Fruit fly (Drosophila melanogaster) whole organism, wandering third instar larva: ENCODE results near the gene Nnf1b.

Experiments used
- Abd-B ChIP-seq: fragments of >200 bp; optimal IDR thresholded peaks from 2 replicates; lab custom pipeline; 2017; ENCODE audit warnings: missing biosample characterization, missing genetic modification characterization
- CG32264 ChIP-seq: fragments of 200-800 bp; sonication (Bioruptor generic); optimal IDR thresholded peaks from 2 replicates; lab custom pipeline; 2016; ENCODE audit warnings: missing biosample characterization, missing genetic modification characterization
- CG9705 ChIP-seq: fragments of 200-800 bp; sonication (Bioruptor generic); optimal IDR thresholded peaks from 2 replicates; lab custom pipeline; 2018; ENCODE audit warnings: missing biosample characterization, mild to moderate bottlenecking, missing genetic modification characterization
- CrebA ChIP-seq: fragments of 200-800 bp; sonication (Bioruptor generic); optimal IDR thresholded peaks from 2 replicates; lab custom pipeline; 2016; ENCODE audit warnings: missing biosample characterization, mild to moderate bottlenecking, missing genetic modification characterization, borderline replicate concordance
- Dfd ChIP-seq: fragments of >200 bp; optimal IDR thresholded peaks from 2 replicates; lab custom pipeline; 2017; ENCODE audit warnings: missing biosample characterization, missing genetic modification characterization
- Dif ChIP-seq: fragments of 200-275, 200-300 bp; sonication (Bioruptor generic); optimal IDR thresholded peaks from 2 replicates; lab custom pipeline; 2018; ENCODE audit warnings: missing biosample characterization, missing genetic modification characterization; ENCODE audit not compliant: partially characterized antibody
- GATAd ChIP-seq: sonication (Bioruptor generic); optimal IDR thresholded peaks from 2 replicates; lab custom pipeline; 2016; ENCODE audit warnings: missing biosample characterization, missing genetic modification characterization
- HLH106 ChIP-seq: fragments of 200-800 bp; optimal IDR thresholded peaks from 3 replicates; lab custom pipeline; 2019; ENCODE audit warnings: missing biosample characterization, mild to moderate bottlenecking, missing genetic modification characterization, moderate library complexity
- Hnf4 ChIP-seq: fragments of 200-800 bp; sonication (Bioruptor generic); optimal IDR thresholded peaks from 2 replicates; lab custom pipeline; 2016; ENCODE audit warnings: missing biosample characterization, mild to moderate bottlenecking, missing genetic modification characterization
- Hr78 ChIP-seq: fragments of >200 bp; optimal IDR thresholded peaks from 2 replicates; lab custom pipeline; 2017; ENCODE audit warnings: missing biosample characterization, missing genetic modification characterization
- Hr83 ChIP-seq: fragments of 200-300 bp; sonication (Bioruptor generic); optimal IDR thresholded peaks from 2 replicates; lab custom pipeline; 2016; ENCODE audit warnings: missing biosample characterization, mild to moderate bottlenecking, missing genetic modification characterization, moderate library complexity; ENCODE audit not compliant: poor library complexity, severe bottlenecking
- Jra ChIP-seq: sonication (Bioruptor generic); optimal IDR thresholded peaks from 2 replicates; lab custom pipeline; 2016; ENCODE audit warnings: missing biosample characterization, missing genetic modification characterization
- Mio ChIP-seq: sonication (Bioruptor generic); optimal IDR thresholded peaks from 2 replicates; lab custom pipeline; 2016; ENCODE audit warnings: missing biosample characterization, missing genetic modification characterization
- Myc ChIP-seq: fragments of >200 bp; optimal IDR thresholded peaks from 2 replicates; lab custom pipeline; 2017
- N ChIP-seq: fragments of >200 bp; optimal IDR thresholded peaks from 2 replicates; lab custom pipeline; 2018; ENCODE audit warnings: missing biosample characterization, missing external identifiers, missing genetic modification characterization
- OdsH ChIP-seq: fragments of 200-800 bp; sonication (Bioruptor generic); optimal IDR thresholded peaks from 2 replicates; lab custom pipeline; 2016; ENCODE audit warnings: missing biosample characterization, mild to moderate bottlenecking, missing genetic modification characterization
- Rel ChIP-seq, 2 experiments: fragments of 200-800 bp; sonication (Bioruptor generic) in 1 of 2; optimal IDR thresholded peaks; 2 replicates in 1 of 2; 3 replicates in 1 of 2; lab custom pipeline; 2016 to 2019; ENCODE audit warnings: mild to moderate bottlenecking in 2 of 2, missing biosample characterization in 2 of 2, missing genetic modification characterization in 2 of 2, moderate library complexity in 1 of 2
- Sp1 ChIP-seq: fragments of 200-800 bp; sonication (Bioruptor generic); optimal IDR thresholded peaks from 3 replicates; lab custom pipeline; 2019; ENCODE audit warnings: missing biosample characterization, mild to moderate bottlenecking, missing genetic modification characterization, moderate library complexity
- Vsx2 ChIP-seq: fragments of 200-300, 225-300 bp; sonication (Bioruptor generic); optimal IDR thresholded peaks from 2 replicates; lab custom pipeline; 2018; ENCODE audit warnings: missing biosample characterization, missing genetic modification characterization; ENCODE audit not compliant: partially characterized antibody
- br ChIP-seq: fragments of 200-800 bp; sonication (Bioruptor generic); optimal IDR thresholded peaks from 2 replicates; lab custom pipeline; 2016; ENCODE audit warnings: missing biosample characterization, missing genetic modification characterization
- brk ChIP-seq: fragments of 200-800 bp; sonication (Bioruptor generic); optimal IDR thresholded peaks from 2 replicates; lab custom pipeline; 2016; ENCODE audit warnings: missing biosample characterization, mild to moderate bottlenecking, missing genetic modification characterization
- dl ChIP-seq, 2 experiments: fragments of 175-275, 200-275 bp in 1 of 2; fragments of 200-275 bp in 1 of 2; sonication (Bioruptor generic); optimal IDR thresholded peaks; lab custom pipeline; 2018; ENCODE audit warnings: mild to moderate bottlenecking in 2 of 2, missing biosample characterization in 2 of 2, missing genetic modification characterization in 2 of 2, moderate library complexity in 2 of 2; ENCODE audit not compliant: partially characterized antibody in 2 of 2, insufficient read depth in 1 of 2
- dmrt93B ChIP-seq: fragments of 200-800 bp; sonication (Bioruptor generic); optimal IDR thresholded peaks from 2 replicates; lab custom pipeline; 2018; ENCODE audit warnings: missing biosample characterization, mild to moderate bottlenecking, missing genetic modification characterization
- dsf ChIP-seq: sonication (Bioruptor generic); optimal IDR thresholded peaks from 2 replicates; lab custom pipeline; 2016; ENCODE audit warnings: missing biosample characterization, missing genetic modification characterization, borderline replicate concordance
- ey ChIP-seq: fragments of 200-800 bp; sonication (Bioruptor generic); optimal IDR thresholded peaks from 2 replicates; lab custom pipeline; 2016; ENCODE audit warnings: missing biosample characterization, missing genetic modification characterization
- foxo ChIP-seq, 2 experiments: fragments of 200-800 bp; sonication (Bioruptor generic); optimal IDR thresholded peaks; 2 replicates in 1 of 2; 3 replicates in 1 of 2; lab custom pipeline; 2016 to 2017; ENCODE audit warnings: missing biosample characterization in 2 of 2, missing genetic modification characterization in 2 of 2
- fru ChIP-seq: fragments of 200-800 bp; sonication (Bioruptor generic); optimal IDR thresholded peaks from 3 replicates; lab custom pipeline; 2016; ENCODE audit warnings: missing biosample characterization, mild to moderate bottlenecking, missing genetic modification characterization
- h ChIP-seq: fragments of 200-800 bp; sonication (Bioruptor generic); optimal IDR thresholded peaks from 3 replicates; lab custom pipeline; 2016; ENCODE audit warnings: missing biosample characterization, mild to moderate bottlenecking, missing genetic modification characterization
- jim ChIP-seq: fragments of 175-275, 200-325 bp; sonication (Bioruptor generic); optimal IDR thresholded peaks from 2 replicates; lab custom pipeline; 2016; ENCODE audit warnings: missing biosample characterization, mild to moderate bottlenecking, missing genetic modification characterization
- lola ChIP-seq: fragments of >200 bp; optimal IDR thresholded peaks from 2 replicates; lab custom pipeline; 2017; ENCODE audit warnings: missing biosample characterization, missing genetic modification characterization
- pan ChIP-seq: fragments of >200 bp; optimal IDR thresholded peaks from 2 replicates; lab custom pipeline; 2017
- psq ChIP-seq: fragments of 200-800 bp; sonication (Bioruptor generic); optimal IDR thresholded peaks from 3 replicates; lab custom pipeline; 2017; ENCODE audit warnings: missing biosample characterization, mild to moderate bottlenecking, missing genetic modification characterization, moderate library complexity
- rgr ChIP-seq: fragments of 200-800 bp; sonication (Bioruptor generic); optimal IDR thresholded peaks from 3 replicates; lab custom pipeline; 2016; ENCODE audit warnings: missing biosample characterization, mild to moderate bottlenecking, missing genetic modification characterization
- sage ChIP-seq: fragments of 200-800 bp; sonication (Bioruptor generic); optimal IDR thresholded peaks from 2 replicates; lab custom pipeline; 2016; ENCODE audit warnings: missing biosample characterization, mild to moderate bottlenecking, missing genetic modification characterization
- sv ChIP-seq: fragments of 200-800 bp; sonication (Bioruptor generic); optimal IDR thresholded peaks from 3 replicates; lab custom pipeline; 2016; ENCODE audit warnings: missing biosample characterization, missing genetic modification characterization
- tai ChIP-seq: sonication (Bioruptor generic); optimal IDR thresholded peaks from 2 replicates; lab custom pipeline; 2016; ENCODE audit warnings: missing biosample characterization, missing genetic modification characterization
- usp ChIP-seq: fragments of >200 bp; optimal IDR thresholded peaks from 2 replicates; lab custom pipeline; 2017; ENCODE audit warnings: missing biosample characterization, missing genetic modification characterization
- woc ChIP-seq: sonication (Bioruptor generic); optimal IDR thresholded peaks from 2 replicates; lab custom pipeline; 2016; ENCODE audit warnings: missing biosample characterization, mild to moderate bottlenecking, missing genetic modification characterization

Gene Nnf1b

DNA sequence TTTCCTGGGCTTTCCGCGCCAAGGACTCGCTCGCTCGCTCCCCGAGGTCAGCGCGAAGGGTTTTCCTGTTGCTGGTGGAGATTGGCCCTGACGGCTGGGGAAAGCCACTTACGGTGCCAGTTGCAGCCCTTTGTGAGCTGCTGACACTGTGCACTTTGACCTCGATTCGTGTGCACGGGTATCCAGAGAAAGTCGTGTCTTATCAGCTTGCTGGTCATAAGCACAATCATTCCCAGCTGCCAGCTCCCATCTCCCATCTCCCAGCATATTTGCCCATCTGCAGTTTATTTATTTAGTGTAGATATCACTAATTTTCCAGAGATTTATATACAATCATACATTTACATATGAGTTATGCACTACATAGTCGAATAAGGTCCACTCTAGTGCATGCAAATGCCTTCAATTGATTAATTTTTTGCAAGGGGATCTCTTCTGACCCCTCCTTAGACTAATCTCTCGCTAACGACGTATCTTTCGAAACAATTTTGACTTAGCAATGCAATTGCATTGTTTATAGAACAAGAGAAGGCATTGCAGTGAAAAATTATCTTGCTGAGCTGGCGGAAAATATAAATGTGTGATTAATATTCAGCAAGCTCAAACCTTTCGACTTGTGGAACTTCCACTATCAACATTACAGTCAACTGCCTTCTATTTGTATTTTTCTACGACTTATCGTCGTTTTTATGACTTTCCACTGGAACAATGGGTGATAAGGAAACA, 11.8 kb downstream of the Nnf1b start:
- no peak for TF ChIP-seq N
- no peak for TF ChIP-seq tai (GFP tag; lab: Kevin White, UChicago)
- TF ChIP-seq Rel (GFP tag; optimal IDR thresholded peaks at IDR 0.05; lab: Kevin White, UChicago) = no peak
- TF ChIP-seq Rel (tag; optimal IDR thresholded peaks at IDR 0.05; lab: Kevin White, UChicago) = no peak
- TF ChIP-seq fru (GFP tag; lab: Kevin White, UChicago) = peak; percentile 13
- TF ChIP-seq Hnf4 (GFP tag; lab: Kevin White, UChicago) = no peak
- TF ChIP-seq Vsx2 = no peak
- no peak for TF ChIP-seq Hr83 (GFP tag; lab: Kevin White, UChicago)

dm6 chr2L:825768-826263, 15.4 kb downstream of the Nnf1b start, which contains the start of the genes CG3862 and dock:
CG3862 (minus strand) TSS chr2L:825861.
dock (plus strand) TSS chr2L:825969.
- TF ChIP-seq usp (GFP tag; lab: Kevin White, UChicago) (no peak), h (GFP tag; lab: Kevin White, UChicago) (peak; percentile 50), foxo (GFP tag; optimal IDR thresholded peaks at IDR 0.05; lab: Kevin White, UChicago) (peak in 1 of 2 experiments; percentile 73), br (GFP tag; lab: Kevin White, UChicago) (peak; percentile 61), Hr78 (GFP tag; lab: Kevin White, UChicago) (no peak), GATAd (no peak), CG9705 (GFP tag; lab: Kevin White, UChicago) (no peak), dsf (no peak), Dif (GFP tag; lab: Kevin White, UChicago) (no peak), Hnf4 (GFP tag; lab: Kevin White, UChicago) (peak; percentile 59), Jra (GFP tag; lab: Kevin White, UChicago) (peak; percentile 32), psq (GFP tag; lab: Kevin White, UChicago) (no peak), Abd-B (no peak), rgr (GFP tag; lab: Kevin White, UChicago) (peak; percentile 59), Hr83 (GFP tag; lab: Kevin White, UChicago) (peak; percentile 89), jim (GFP tag; lab: Kevin White, UChicago) (no peak), CG32264 (GFP tag; lab: Kevin White, UChicago) (no peak), woc (GFP tag; lab: Kevin White, UChicago) (no peak), Mio (GFP tag; lab: Kevin White, UChicago) (no peak), Rel (GFP tag; optimal IDR thresholded peaks at IDR 0.05; lab: Kevin White, UChicago) (no peak), Rel (tag; optimal IDR thresholded peaks at IDR 0.05; lab: Kevin White, UChicago) (peak; percentile 61), tai (GFP tag; lab: Kevin White, UChicago) (no peak), HLH106 (tag; lab: Kevin White, UChicago) (peak; percentile 17), sv (peak; percentile 2), CrebA (no peak), Dfd (GFP tag; lab: Kevin White, UChicago) (no peak), ey (GFP tag; lab: Kevin White, UChicago) (peak; percentile 23), dl (GFP tag; optimal IDR thresholded peaks at IDR 0.05; lab: Kevin White, UChicago; ENCODE audit: insufficient read depth in 1 of 2, partially characterized antibody in 2 of 2) (peak in 1 of 2 experiments; percentile 2), Vsx2 (no peak), N (peak; percentile 18), sage (no peak), Myc (lab: Kevin White, UChicago) (peak; percentile 55), pan (no peak), fru (GFP tag; lab: Kevin White, UChicago) (peak; percentile 66), OdsH (GFP tag; lab: Kevin White, UChicago) (peak; percentile 33), lola (no peak), Sp1 (GFP tag; lab: Kevin White, UChicago) (peak; percentile 61), brk (GFP tag; lab: Kevin White, UChicago) (no peak), dmrt93B (no peak)
